Fruit fly (Drosophila melanogaster): Measurements from ENCODE around the gene CG10598.

DNA sequence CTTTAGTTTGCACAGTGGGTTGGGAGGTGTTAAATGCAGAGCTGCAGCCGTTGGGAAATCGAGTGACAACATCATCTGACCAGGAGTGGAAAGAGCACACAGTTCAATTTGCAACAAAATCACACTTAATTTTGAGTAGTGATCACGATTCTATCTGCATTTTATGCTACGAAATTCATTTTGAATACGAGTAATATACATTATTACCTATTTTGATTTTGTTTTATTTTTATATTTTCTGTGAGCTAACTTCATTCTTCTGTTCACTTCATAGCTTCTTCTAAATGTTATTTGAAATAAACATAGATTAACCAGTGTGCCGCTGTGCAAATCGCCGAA, at the start of gene CG10598:
- TF ChIP-seq psq (GFP tag; optimal IDR thresholded peaks at IDR 0.05) (no peak), Myc (optimal IDR thresholded peaks at IDR 0.05) (no peak), h (GFP tag; optimal IDR thresholded peaks at IDR 0.05) (no peak), tai (GFP tag; optimal IDR thresholded peaks at IDR 0.05) (no peak), OdsH (GFP tag; optimal IDR thresholded peaks at IDR 0.05) (no peak), foxo (GFP tag; optimal IDR thresholded peaks at IDR 0.05) (no peak), lola (GFP tag; optimal IDR thresholded peaks at IDR 0.05) (no peak), Sp1 (GFP tag; optimal IDR thresholded peaks at IDR 0.05) (no peak), br (GFP tag; optimal IDR thresholded peaks at IDR 0.05) (no peak)

Measured in whole organism, wandering third instar larva.